Worm (Caenorhabditis elegans) whole organism, mixed stage, embryonic: ENCODE results near the gene D2023.4.

ENCODE experiments used
- ceh-39 ChIP-seq: fragments of 150-350 bp; optimal IDR thresholded peaks from 2 replicates; lab custom pipeline; 2014; ENCODE audit warnings: missing biosample characterization, missing genetic modification characterization
- elt-3 ChIP-seq: fragments of 150-350 bp; optimal IDR thresholded peaks from 2 replicates; lab custom pipeline; 2014; ENCODE audit warnings: missing biosample characterization, missing genetic modification characterization
- lin-13 ChIP-seq: fragments of 150-350 bp; optimal IDR thresholded peaks from 2 replicates; lab custom pipeline; 2014; ENCODE audit warnings: missing biosample characterization, missing genetic modification characterization
- lsy-2 ChIP-seq: fragments of 150-350 bp; optimal IDR thresholded peaks from 2 replicates; lab custom pipeline; 2014; ENCODE audit warnings: missing biosample characterization, missing genetic modification characterization
- mab-5 ChIP-seq: fragments of 150-350 bp; optimal IDR thresholded peaks from 2 replicates; lab custom pipeline; 2014; ENCODE audit warnings: missing biosample characterization, missing genetic modification characterization
- nhr-12 ChIP-seq: fragments of 150-350 bp; optimal IDR thresholded peaks from 2 replicates; lab custom pipeline; 2014; ENCODE audit warnings: missing biosample characterization, missing genetic modification characterization
- nhr-28 ChIP-seq: fragments of 150-350 bp; optimal IDR thresholded peaks from 2 replicates; lab custom pipeline; 2014; ENCODE audit warnings: missing biosample characterization, missing genetic modification characterization
- pha-4 ChIP-seq: fragments of 150-350 bp; optimal IDR thresholded peaks from 2 replicates; lab custom pipeline; 2018; ENCODE audit warnings: missing biosample characterization, missing genetic modification reagents, missing genetic modification characterization
- sem-2 ChIP-seq: fragments of 200-800 bp; sonication (Bioruptor generic); optimal IDR thresholded peaks from 2 replicates; lab custom pipeline; 2018; ENCODE audit warnings: mild to moderate bottlenecking, missing genetic modification characterization, missing compliant biosample characterization
- snpc-4 ChIP-seq: fragments of 150-350 bp; optimal IDR thresholded peaks from 2 replicates; lab custom pipeline; 2014; ENCODE audit warnings: missing biosample characterization, missing genetic modification characterization
- sptf-1 ChIP-seq: sonication (generic microtip); optimal IDR thresholded peaks from 2 replicates; lab custom pipeline; 2017; ENCODE audit warnings: mild to moderate bottlenecking, missing genetic modification characterization, moderate library complexity, missing compliant biosample characterization
- unc-39 ChIP-seq: fragments of 150-350 bp; optimal IDR thresholded peaks from 2 replicates; lab custom pipeline; 2014; ENCODE audit warnings: missing biosample characterization, missing genetic modification characterization
- unc-62 ChIP-seq: fragments of 150-350 bp; optimal IDR thresholded peaks from 2 replicates; lab custom pipeline; 2014; ENCODE audit warnings: missing biosample characterization, missing genetic modification reagents, missing genetic modification characterization
- ztf-11 ChIP-seq: fragments of 150-350 bp; optimal IDR thresholded peaks from 2 replicates; lab custom pipeline; 2014; ENCODE audit warnings: missing biosample characterization, missing genetic modification characterization

ce11 chrV:11818064-11818463 lies 7.5 kb downstream of the D2023.4 start:
- TF ChIP-seq lin-13 (tag; lab: Kevin White, UChicago) (no peak), nhr-12 (tag; lab: Kevin White, UChicago) (no peak), snpc-4 (no peak), elt-3 (tag; lab: Kevin White, UChicago) (no peak), ztf-11 (no peak), sem-2 (GFP tag; lab: Kevin White, UChicago) (no peak), unc-39 (tag; lab: Kevin White, UChicago) (no peak), mab-5 (tag; lab: Kevin White, UChicago) (no peak), ceh-39 (no peak), nhr-28 (no peak), sptf-1 (tag; lab: Kevin White, UChicago) (no peak), pha-4 (no peak), unc-62 (no peak), lsy-2 (tag; lab: Kevin White, UChicago) (no peak)
